Worm (Caenorhabditis elegans) whole organism, early embryonic: Measurements from ENCODE around the gene str-78.
"Not testable (repeated sequence)": the region's sequence is repeated elsewhere in the genome, so short reads cannot be mapped to it uniquely, and the experiment has no call there.

Experiments used
- B0310.2 ChIP-seq: sonication (generic microtip); optimal IDR thresholded peaks from 2 replicates; lab custom pipeline; 2016; ENCODE audit warnings: mild to moderate bottlenecking, missing genetic modification characterization, missing compliant biosample characterization
- F13C5.2 ChIP-seq: sonication (generic microtip); optimal IDR thresholded peaks from 2 replicates; lab custom pipeline; 2017; ENCODE audit warnings: mild to moderate bottlenecking, missing genetic modification characterization, inconsistent platforms, missing compliant biosample characterization
- aly-1 ChIP-seq: sonication (generic microtip); optimal IDR thresholded peaks from 2 replicates; lab custom pipeline; 2016; ENCODE audit warnings: missing genetic modification characterization, missing compliant biosample characterization
- ama-1 ChIP-seq: fragments of 150-350 bp; optimal IDR thresholded peaks from 2 replicates; lab custom pipeline; 2014
- ceh-13 ChIP-seq: fragments of 200-800 bp; sonication (Bioruptor generic); optimal IDR thresholded peaks from 2 replicates; lab custom pipeline; 2018; ENCODE audit warnings: mild to moderate bottlenecking, missing genetic modification characterization, missing compliant biosample characterization
- ceh-36 ChIP-seq: sonication (generic microtip); optimal IDR thresholded peaks from 2 replicates; lab custom pipeline; 2016; ENCODE audit warnings: missing genetic modification characterization, inconsistent platforms, missing compliant biosample characterization
- ets-7 ChIP-seq: sonication (generic microtip); optimal IDR thresholded peaks from 2 replicates; lab custom pipeline; 2016; ENCODE audit warnings: missing genotype, missing genetic modification characterization, missing compliant biosample characterization
- flt-1 ChIP-seq: fragments of 200-800 bp; sonication (Bioruptor generic); IDR thresholded peaks from 2 replicates; pipeline ENCODE4 v1.3.6; 2022; ENCODE audit warnings: missing genetic modification characterization, missing compliant biosample characterization
- hmbx-1 ChIP-seq: sonication (generic microtip); optimal IDR thresholded peaks from 2 replicates; lab custom pipeline; 2016; ENCODE audit warnings: mild to moderate bottlenecking, missing genetic modification characterization, missing compliant biosample characterization
- hmg-4 ChIP-seq: fragments of 200-800 bp; sonication (Bioruptor generic); optimal IDR thresholded peaks from 2 replicates; lab custom pipeline; 2018; ENCODE audit warnings: mild to moderate bottlenecking, missing genetic modification characterization, missing compliant biosample characterization
- hnd-1 ChIP-seq: sonication (generic microtip); optimal IDR thresholded peaks from 2 replicates; lab custom pipeline; 2016; ENCODE audit warnings: missing genetic modification characterization, missing compliant biosample characterization
- pes-1 ChIP-seq: fragments of 200-800 bp; sonication (Bioruptor generic); IDR thresholded peaks from 2 replicates; pipeline ENCODE4 v1.3.6; 2022; ENCODE audit warnings: missing genetic modification reagents, missing genetic modification characterization, missing compliant biosample characterization
- scrt-1 ChIP-seq: fragments of 200-800 bp; sonication (Bioruptor generic); IDR thresholded peaks from 2 replicates; pipeline ENCODE4 v1.3.6; 2022; ENCODE audit warnings: missing genetic modification characterization, missing compliant biosample characterization
- sea-1 ChIP-seq: fragments of 200-800 bp; sonication (Bioruptor generic); conservative IDR thresholded peaks from 2 replicates; pipeline ENCODE4 v1.3.6; 2022; ENCODE audit warnings: missing genetic modification characterization, missing compliant biosample characterization
- tbx-11 ChIP-seq: fragments of 200-800 bp; sonication (Bioruptor generic); IDR thresholded peaks from 2 replicates; pipeline ENCODE4 v1.3.6; 2022; ENCODE audit warnings: missing genetic modification characterization, missing compliant biosample characterization
- tbx-37 ChIP-seq: fragments of 200-800 bp; sonication (Bioruptor generic); conservative IDR thresholded peaks from 2 replicates; pipeline ENCODE4 v1.3.6; 2022; ENCODE audit warnings: missing genetic modification reagents, missing genetic modification characterization, missing compliant biosample characterization
- tra-4 ChIP-seq: sonication (generic microtip); optimal IDR thresholded peaks from 2 replicates; lab custom pipeline; 2017; ENCODE audit warnings: missing genetic modification characterization, missing compliant biosample characterization

Gene str-78

ce11 chrIV:15165602-15166001, 18.6 kb upstream of the str-78 start:
- no peak for TF ChIP-seq hmg-4 (GFP tag; lab: Kevin White, UChicago)
- TF ChIP-seq tbx-11 (GFP tag; lab: Robert Waterston, UW) = no peak
- TF ChIP-seq ets-7 (tag; lab: Kevin White, UChicago) = no peak
- no peak for TF ChIP-seq sea-1
- TF ChIP-seq tra-4 (tag; lab: Kevin White, UChicago) = no peak
- no peak for TF ChIP-seq B0310.2 (tag; lab: Kevin White, UChicago)
- TF ChIP-seq ama-1 (lab: Kevin White, UChicago) = no peak
- TF ChIP-seq scrt-1 (GFP tag; lab: Robert Waterston, UW) = no peak
- no peak for TF ChIP-seq aly-1 (tag; lab: Kevin White, UChicago)
- TF ChIP-seq ceh-36 (tag; lab: Kevin White, UChicago) = no peak
- no peak for TF ChIP-seq tbx-37 (GFP tag; lab: Robert Waterston, UW)

ce11 chrIV:15140832-15141231, 6.2 kb downstream of the str-78 start, which contains the start of gene srg-51:
Gene srg-51, minus strand, starts transcription at chrIV:15140932.
- TF ChIP-seq tbx-37 (GFP tag; lab: Robert Waterston, UW) = no peak
- no peak for TF ChIP-seq tra-4 (tag; lab: Kevin White, UChicago)
- TF ChIP-seq hmbx-1 (tag; lab: Kevin White, UChicago) = no peak
- no peak for TF ChIP-seq F13C5.2 (tag; lab: Kevin White, UChicago)
- TF ChIP-seq ceh-36 (tag; lab: Kevin White, UChicago) = no peak
- no peak for TF ChIP-seq sea-1
- TF ChIP-seq ama-1 (lab: Kevin White, UChicago) = no peak
- no peak for TF ChIP-seq ets-7 (tag; lab: Kevin White, UChicago)
- TF ChIP-seq ceh-13 (GFP tag; lab: Kevin White, UChicago) = no peak

- not testable (repeated sequence) for TF ChIP-seq ets-7 (tag; lab: Kevin White, UChicago); hmbx-1 (tag; lab: Kevin White, UChicago); hmg-4 (GFP tag; lab: Kevin White, UChicago)
These were observed 13.1 kb downstream of the str-78 start, which contains the start of gene M199.8 for ce11 chrIV:15133899-15134298. Gene M199.8, minus strand, starts transcription at chrIV:15133999.

ce11 chrIV:15131697-15132096, 15.3 kb downstream of the str-78 start, which contains the start of gene col-135:
Gene col-135, minus strand, starts transcription at chrIV:15131797.
- no peak for TF ChIP-seq F13C5.2 (tag; lab: Kevin White, UChicago)
- no peak for TF ChIP-seq pes-1 (GFP tag; lab: Robert Waterston, UW)
- no peak for TF ChIP-seq scrt-1 (GFP tag; lab: Robert Waterston, UW)
- no peak for TF ChIP-seq aly-1 (tag; lab: Kevin White, UChicago)
- TF ChIP-seq flt-1 (GFP tag; lab: Robert Waterston, UW) = no peak

ce11 chrIV:15127731-15128130, 19.3 kb downstream of the str-78 start, which contains the start of gene M199.9:
Gene M199.9, minus strand, starts transcription at chrIV:15127831.
- TF ChIP-seq B0310.2 (tag; lab: Kevin White, UChicago) (no peak), ets-7 (tag; lab: Kevin White, UChicago) (no peak), tbx-37 (GFP tag; lab: Robert Waterston, UW) (no peak), tbx-11 (GFP tag; lab: Robert Waterston, UW) (no peak), flt-1 (GFP tag; lab: Robert Waterston, UW) (no peak), scrt-1 (GFP tag; lab: Robert Waterston, UW) (no peak), ceh-36 (tag; lab: Kevin White, UChicago) (no peak), pes-1 (GFP tag; lab: Robert Waterston, UW) (no peak), ama-1 (lab: Kevin White, UChicago) (no peak), tra-4 (tag; lab: Kevin White, UChicago) (no peak), ceh-13 (GFP tag; lab: Kevin White, UChicago) (no peak), aly-1 (tag; lab: Kevin White, UChicago) (no peak), F13C5.2 (tag; lab: Kevin White, UChicago) (no peak), hnd-1 (tag; lab: Kevin White, UChicago) (no peak), sea-1 (no peak), hmg-4 (GFP tag; lab: Kevin White, UChicago) (no peak)

ce11 chrIV:15126021-15126420, 21.0 kb downstream of the str-78 start, which contains the start of gene clec-190:
Gene clec-190, minus strand, starts transcription at chrIV:15126121.
- no peak for TF ChIP-seq ets-7 (tag; lab: Kevin White, UChicago)
- no peak for TF ChIP-seq sea-1
- TF ChIP-seq tbx-11 (GFP tag; lab: Robert Waterston, UW) = no peak
- TF ChIP-seq pes-1 (GFP tag; lab: Robert Waterston, UW) = no peak

- no peak for TF ChIP-seq pes-1 (GFP tag; lab: Robert Waterston, UW)
- no peak for TF ChIP-seq hmbx-1 (tag; lab: Kevin White, UChicago)
- TF ChIP-seq B0310.2 (tag; lab: Kevin White, UChicago) = no peak
- TF ChIP-seq hnd-1 (tag; lab: Kevin White, UChicago) = no peak
- no peak for TF ChIP-seq ceh-13 (GFP tag; lab: Kevin White, UChicago)
- TF ChIP-seq tbx-11 (GFP tag; lab: Robert Waterston, UW) = no peak
- no peak for TF ChIP-seq F13C5.2 (tag; lab: Kevin White, UChicago)
- TF ChIP-seq ama-1 (lab: Kevin White, UChicago) = no peak
- TF ChIP-seq sea-1 = no peak
- no peak for TF ChIP-seq aly-1 (tag; lab: Kevin White, UChicago)
- no peak for TF ChIP-seq scrt-1 (GFP tag; lab: Robert Waterston, UW)
- TF ChIP-seq tbx-37 (GFP tag; lab: Robert Waterston, UW) = no peak
- TF ChIP-seq tra-4 (tag; lab: Kevin White, UChicago) = no peak
These were observed 24.1 kb downstream of the str-78 start, which contains the start of gene M199.7 for ce11 chrIV:15122882-15123281. Gene M199.7, plus strand, starts transcription at chrIV:15123182.
